Fruit fly (Drosophila melanogaster): ENCODE data around the gene CG31459.

Gene CG31459

dm6 chr3R:19803539-19803938 lies 37.1 kb upstream of the CG31459 start:
- TF ChIP-seq fd96Ca (GFP tag; IDR thresholded peaks at IDR 0.05) (no peak), EcR (GFP tag; optimal IDR thresholded peaks at IDR 0.05) (no peak), CG9948 (tag; optimal IDR thresholded peaks at IDR 0.05) (no peak), CG8159 (tag; optimal IDR thresholded peaks at IDR 0.05) (no peak), CG10348 (GFP tag; IDR thresholded peaks at IDR 0.05) (no peak), Pif1A (GFP tag; optimal IDR thresholded peaks at IDR 0.05) (no peak), Pif1B (GFP tag; optimal IDR thresholded peaks at IDR 0.05) (no peak), rn (GFP tag; IDR thresholded peaks at IDR 0.05) (no peak), CG34367 (tag; optimal IDR thresholded peaks at IDR 0.05) (no peak), gl (tag; optimal IDR thresholded peaks at IDR 0.05) (no peak), CG17806 (tag; optimal IDR thresholded peaks at IDR 0.05) (no peak), Snoo (tag; optimal IDR thresholded peaks at IDR 0.05) (no peak), CG32121 (GFP tag; IDR thresholded peaks at IDR 0.05) (no peak), CG15710 (tag; optimal IDR thresholded peaks at IDR 0.05) (no peak), Ets98B (GFP tag; IDR thresholded peaks at IDR 0.05) (no peak), CG13204 (GFP tag; optimal IDR thresholded peaks at IDR 0.05) (no peak), CG12605 (GFP tag; IDR thresholded peaks at IDR 0.05) (no peak)

dm6 chr3R:19804905-19805304 lies 35.7 kb upstream of the CG31459 start:
- TF ChIP-seq CG4496 (GFP tag; IDR thresholded peaks at IDR 0.05) = no peak
- no peak for TF ChIP-seq CG8301 (tag; optimal IDR thresholded peaks at IDR 0.05)
- no peak for TF ChIP-seq CG8159 (tag; optimal IDR thresholded peaks at IDR 0.05)
- no peak for TF ChIP-seq CG17806 (tag; optimal IDR thresholded peaks at IDR 0.05)
- no peak for TF ChIP-seq CG13204 (GFP tag; optimal IDR thresholded peaks at IDR 0.05)
- TF ChIP-seq rn (GFP tag; IDR thresholded peaks at IDR 0.05) = no peak
- no peak for TF ChIP-seq EcR (GFP tag; optimal IDR thresholded peaks at IDR 0.05)
- no peak for TF ChIP-seq CG32121 (GFP tag; IDR thresholded peaks at IDR 0.05)
- TF ChIP-seq Pif1A (GFP tag; optimal IDR thresholded peaks at IDR 0.05) = no peak
- TF ChIP-seq Ets98B (GFP tag; IDR thresholded peaks at IDR 0.05) = no peak
- no peak for TF ChIP-seq CG9948 (tag; optimal IDR thresholded peaks at IDR 0.05)
- no peak for TF ChIP-seq CG34367 (tag; optimal IDR thresholded peaks at IDR 0.05)
- TF ChIP-seq D1 (tag; optimal IDR thresholded peaks at IDR 0.05) = no peak
- TF ChIP-seq gl (tag; optimal IDR thresholded peaks at IDR 0.05) = no peak
- TF ChIP-seq Snoo (tag; optimal IDR thresholded peaks at IDR 0.05) = no peak
- TF ChIP-seq fd96Ca (GFP tag; IDR thresholded peaks at IDR 0.05) = no peak
- TF ChIP-seq Pif1B (GFP tag; optimal IDR thresholded peaks at IDR 0.05) = no peak
- no peak for TF ChIP-seq CG10348 (GFP tag; IDR thresholded peaks at IDR 0.05)
- no peak for TF ChIP-seq CG15710 (tag; optimal IDR thresholded peaks at IDR 0.05)
- TF ChIP-seq CG14655 (GFP tag; optimal IDR thresholded peaks at IDR 0.05) = no peak

- TF ChIP-seq gl (tag; optimal IDR thresholded peaks at IDR 0.05) (no peak), D1 (tag; optimal IDR thresholded peaks at IDR 0.05) (no peak), CG13204 (GFP tag; optimal IDR thresholded peaks at IDR 0.05) (no peak)
These were observed 33.5 kb upstream of the CG31459 start for dm6 chr3R:19807148-19807547.

dm6 chr3R:19807745-19808429 lies 32.8 kb upstream of the CG31459 start:
- no peak for TF ChIP-seq CG8159 (tag; optimal IDR thresholded peaks at IDR 0.05)
- TF ChIP-seq CG17806 (tag; optimal IDR thresholded peaks at IDR 0.05) = no peak
- no peak for TF ChIP-seq gl (tag; optimal IDR thresholded peaks at IDR 0.05)
- peak; percentile 5 for TF ChIP-seq CG8301 (tag; optimal IDR thresholded peaks at IDR 0.05)
- no peak for TF ChIP-seq Snoo (tag; optimal IDR thresholded peaks at IDR 0.05)
- TF ChIP-seq CG34367 (tag; optimal IDR thresholded peaks at IDR 0.05) = peak; percentile 11
- no peak for TF ChIP-seq EcR (GFP tag; optimal IDR thresholded peaks at IDR 0.05)
- no peak for TF ChIP-seq Pif1A (GFP tag; optimal IDR thresholded peaks at IDR 0.05)
- TF ChIP-seq CG10348 (GFP tag; IDR thresholded peaks at IDR 0.05) = no peak
- TF ChIP-seq CG15710 (tag; optimal IDR thresholded peaks at IDR 0.05) = peak; percentile 11
- no peak; the same call in 2 of the 3 replicates for TF ChIP-seq fd96Ca (GFP tag; IDR thresholded peaks at IDR 0.05)
- no peak for TF ChIP-seq CG12605 (GFP tag; IDR thresholded peaks at IDR 0.05)
- peak; percentile 47 for TF ChIP-seq CG14655 (GFP tag; optimal IDR thresholded peaks at IDR 0.05)
- no peak for TF ChIP-seq CG32121 (GFP tag; IDR thresholded peaks at IDR 0.05)
- no peak for TF ChIP-seq Ets98B (GFP tag; IDR thresholded peaks at IDR 0.05)
- 0 out of 3 replicates have a peak, but pooled peaks have one; percentile 8 for TF ChIP-seq CG4496 (GFP tag; IDR thresholded peaks at IDR 0.05)
- no peak for TF ChIP-seq D1 (tag; optimal IDR thresholded peaks at IDR 0.05)
- TF ChIP-seq CG9948 (tag; optimal IDR thresholded peaks at IDR 0.05) = peak; percentile 48
- peak; percentile 28 for TF ChIP-seq Pif1B (GFP tag; optimal IDR thresholded peaks at IDR 0.05)
- TF ChIP-seq CG13204 (GFP tag; optimal IDR thresholded peaks at IDR 0.05) = no peak
- no peak for TF ChIP-seq rn (GFP tag; IDR thresholded peaks at IDR 0.05)

dm6 chr3R:19808430-19808756 lies 32.3 kb upstream of the CG31459 start:
- TF ChIP-seq CG8301 (tag; optimal IDR thresholded peaks at IDR 0.05) (no peak), CG15710 (tag; optimal IDR thresholded peaks at IDR 0.05) (no peak), EcR (GFP tag; optimal IDR thresholded peaks at IDR 0.05) (peak; percentile 51), fd96Ca (GFP tag; IDR thresholded peaks at IDR 0.05) (0 out of 3 replicates have a peak, but pooled peaks have one; percentile 19), CG14655 (GFP tag; optimal IDR thresholded peaks at IDR 0.05) (peak; percentile 24), Pif1A (GFP tag; optimal IDR thresholded peaks at IDR 0.05) (no peak), CG32121 (GFP tag; IDR thresholded peaks at IDR 0.05) (no peak)

dm6 chr3R:19811510-19811909 lies 29.1 kb upstream of the CG31459 start:
- TF ChIP-seq CG15710 (tag; optimal IDR thresholded peaks at IDR 0.05) (no peak), EcR (GFP tag; optimal IDR thresholded peaks at IDR 0.05) (no peak), Ets98B (GFP tag; IDR thresholded peaks at IDR 0.05) (no peak), gl (tag; optimal IDR thresholded peaks at IDR 0.05) (no peak), CG17806 (tag; optimal IDR thresholded peaks at IDR 0.05) (no peak), CG8159 (tag; optimal IDR thresholded peaks at IDR 0.05) (no peak), CG8301 (tag; optimal IDR thresholded peaks at IDR 0.05) (no peak)
